Fruit fly (Drosophila melanogaster) whole organism: ENCODE results near the gene Lk.

ENCODE experiments used
- Dll ChIP-seq: fragments of >200 bp; optimal IDR thresholded peaks from 2 replicates; lab custom pipeline; 2017
- pan ChIP-seq: fragments of >200 bp; optimal IDR thresholded peaks from 2 replicates; lab custom pipeline; 2017

DNA sequence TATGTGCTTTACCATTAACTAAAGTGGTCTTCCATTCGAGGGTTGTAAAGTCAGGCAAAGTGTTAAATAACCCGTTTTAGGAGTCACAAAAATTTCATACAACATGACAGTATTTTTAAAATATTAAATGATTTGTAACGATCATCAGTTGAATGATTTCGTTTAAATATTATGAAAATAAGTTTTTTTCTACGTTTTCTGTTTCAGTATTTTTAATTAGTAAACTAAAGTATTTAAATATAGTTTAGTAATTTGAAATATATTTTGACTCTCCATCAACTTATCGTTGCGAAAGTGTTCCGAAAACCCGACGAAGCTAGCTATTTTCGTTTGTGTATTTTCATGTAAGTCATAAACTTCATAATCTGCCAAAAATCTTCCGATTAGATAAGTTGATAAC is 6.6 kb upstream of the Lk start, which contains the start of gene CG42758:
- TF ChIP-seq Dll (no peak), pan (no peak)
